Worm (Caenorhabditis elegans) whole organism, mixed stage, embryonic: ENCODE data around the gene F56C3.8.

Experiments
- nhr-237 ChIP-seq: fragments of 150-350 bp; optimal IDR thresholded peaks from 2 replicates; lab custom pipeline; 2014; ENCODE audit warnings: missing biosample characterization, missing genetic modification characterization
- nhr-76 ChIP-seq: sonication (generic microtip); optimal IDR thresholded peaks from 2 replicates; lab custom pipeline; 2017; ENCODE audit warnings: missing biosample characterization, missing genetic modification characterization
- unc-62 ChIP-seq: fragments of 150-350 bp; optimal IDR thresholded peaks from 2 replicates; lab custom pipeline; 2014; ENCODE audit warnings: missing biosample characterization, missing genetic modification reagents, missing genetic modification characterization
- ztf-11 ChIP-seq: fragments of 150-350 bp; optimal IDR thresholded peaks from 2 replicates; lab custom pipeline; 2014; ENCODE audit warnings: missing biosample characterization, missing genetic modification characterization

- TF ChIP-seq ztf-11: no peak
- no peak for TF ChIP-seq nhr-237 (tag; lab: Kevin White, UChicago)
- TF ChIP-seq unc-62: no peak
- TF ChIP-seq nhr-76 (tag; lab: Kevin White, UChicago): no peak
Observed at ce11 chrX:1416776-1417354, 32.4 kb upstream of the F56C3.8 start, which contains the start of the genes F19G12.4 and F19G12.8.
